Worm (Caenorhabditis elegans) whole organism, L2 larva: ENCODE data around the gene F58F12.3.

Source experiments
- C34F6.9 ChIP-seq: fragments of 150-350 bp; optimal IDR thresholded peaks from 2 replicates; lab custom pipeline; 2014; ENCODE audit warnings: missing biosample characterization, missing genetic modification characterization
- F13H6.1 ChIP-seq: sonication (generic microtip); optimal IDR thresholded peaks from 2 replicates; lab custom pipeline; 2016; ENCODE audit warnings: missing genetic modification characterization, missing compliant biosample characterization
- R02D3.7 ChIP-seq: fragments of 150-350 bp; optimal IDR thresholded peaks from 2 replicates; lab custom pipeline; 2014; ENCODE audit warnings: missing biosample characterization, missing genetic modification characterization
- Y55F3AM.14 ChIP-seq: fragments of 200-800 bp; sonication (Bioruptor generic); optimal IDR thresholded peaks from 2 replicates; lab custom pipeline; 2018; ENCODE audit warnings: mild to moderate bottlenecking, missing genetic modification characterization, missing compliant biosample characterization
- ZK546.5 ChIP-seq: sonication (generic microtip); optimal IDR thresholded peaks from 2 replicates; lab custom pipeline; 2017; ENCODE audit warnings: missing biosample characterization, missing genetic modification characterization
- aly-2 ChIP-seq: fragments of 150-350 bp; optimal IDR thresholded peaks from 2 replicates; lab custom pipeline; 2014; ENCODE audit warnings: missing biosample characterization, missing genetic modification characterization
- ama-1 ChIP-seq: fragments of 150-350 bp; optimal IDR thresholded peaks from 2 replicates; lab custom pipeline; 2018; ENCODE audit warnings: inconsistent platforms
- blmp-1 ChIP-seq: sonication (generic microtip); optimal IDR thresholded peaks from 2 replicates; lab custom pipeline; 2017; ENCODE audit warnings: missing genetic modification characterization, mild to moderate bottlenecking, missing compliant biosample characterization, antibody characterized with exemption, moderate library complexity; ENCODE audit not compliant: insufficient read depth
- ceh-16 ChIP-seq: fragments of 150-350 bp; optimal IDR thresholded peaks from 2 replicates; lab custom pipeline; 2014; ENCODE audit warnings: missing biosample characterization, missing genetic modification characterization
- ceh-82 ChIP-seq: fragments of 150-350 bp; optimal IDR thresholded peaks from 2 replicates; lab custom pipeline; 2014; ENCODE audit warnings: missing biosample characterization, missing genetic modification characterization
- crh-2 ChIP-seq: sonication (generic microtip); optimal IDR thresholded peaks from 2 replicates; lab custom pipeline; 2017; ENCODE audit warnings: missing biosample characterization, missing genetic modification characterization
- dmd-4 ChIP-seq: sonication (generic microtip); optimal IDR thresholded peaks from 2 replicates; lab custom pipeline; 2017; ENCODE audit warnings: missing biosample characterization, missing genetic modification characterization
- egl-27 ChIP-seq: sonication (generic microtip); optimal IDR thresholded peaks from 3 replicates; lab custom pipeline; 2017; ENCODE audit warnings: missing biosample characterization, missing genetic modification reagents, missing genetic modification characterization
- elt-1 ChIP-seq: fragments of 150-350 bp; optimal IDR thresholded peaks from 2 replicates; lab custom pipeline; 2014; ENCODE audit warnings: missing biosample characterization, missing genetic modification characterization
- elt-3 ChIP-seq: sonication (generic microtip); optimal IDR thresholded peaks from 2 replicates; lab custom pipeline; 2017; ENCODE audit warnings: missing biosample characterization, missing genetic modification characterization
- fos-1 ChIP-seq: fragments of 150-350 bp; optimal IDR thresholded peaks from 2 replicates; lab custom pipeline; 2014; ENCODE audit warnings: missing biosample characterization, missing genetic modification characterization
- gmeb-1 ChIP-seq: fragments of 150-350 bp; optimal IDR thresholded peaks from 2 replicates; lab custom pipeline; 2014; ENCODE audit warnings: missing biosample characterization, missing genetic modification characterization
- lin-11 ChIP-seq: fragments of 150-350 bp; sonication (generic microtip); optimal IDR thresholded peaks from 2 replicates; lab custom pipeline; 2014; ENCODE audit warnings: missing biosample characterization, missing genetic modification characterization, inconsistent platforms, mixed read lengths
- lin-13 ChIP-seq: fragments of 150-350 bp; optimal IDR thresholded peaks from 2 replicates; lab custom pipeline; 2014; ENCODE audit warnings: missing biosample characterization, missing genetic modification reagents, missing genetic modification characterization
- lin-39 ChIP-seq: fragments of 150-350 bp; optimal IDR thresholded peaks from 2 replicates; lab custom pipeline; 2014; ENCODE audit warnings: missing biosample characterization, missing genetic modification reagents, missing genetic modification characterization
- lsy-2 ChIP-seq, 2 experiments: fragments of 150-350 bp in 1 of 2; sonication (generic microtip) in 1 of 2; optimal IDR thresholded peaks; 2 replicates each; lab custom pipeline; 2014 to 2017; ENCODE audit warnings: missing biosample characterization in 2 of 2, missing genetic modification characterization in 2 of 2
- mab-5 ChIP-seq: fragments of 150-350 bp; optimal IDR thresholded peaks from 2 replicates; lab custom pipeline; 2014; ENCODE audit warnings: missing biosample characterization, missing genetic modification characterization
- mbf-1 ChIP-seq: sonication (generic microtip); optimal IDR thresholded peaks from 2 replicates; lab custom pipeline; 2017; ENCODE audit warnings: missing biosample characterization, missing genetic modification characterization
- mdl-1 ChIP-seq, 2 experiments: fragments of 150-350 bp in 1 of 2; sonication (generic microtip) in 1 of 2; optimal IDR thresholded peaks; 2 replicates each; lab custom pipeline; 2017; ENCODE audit warnings: missing biosample characterization in 2 of 2, missing genetic modification characterization in 2 of 2
- nhr-11 ChIP-seq: fragments of 150-350 bp; optimal IDR thresholded peaks from 2 replicates; lab custom pipeline; 2014; ENCODE audit warnings: missing biosample characterization, missing genetic modification characterization
- nhr-12 ChIP-seq: fragments of 150-350 bp; optimal IDR thresholded peaks from 2 replicates; lab custom pipeline; 2014; ENCODE audit warnings: missing biosample characterization, missing genetic modification characterization
- nhr-129 ChIP-seq: fragments of 150-350 bp; optimal IDR thresholded peaks from 2 replicates; lab custom pipeline; 2014; ENCODE audit warnings: missing biosample characterization, missing genetic modification characterization
- nhr-21 ChIP-seq: fragments of 150-350 bp; optimal IDR thresholded peaks from 2 replicates; lab custom pipeline; 2014; ENCODE audit warnings: missing biosample characterization, missing genetic modification characterization
- nhr-23 ChIP-seq: fragments of 150-350 bp; optimal IDR thresholded peaks from 2 replicates; lab custom pipeline; 2014; ENCODE audit warnings: missing biosample characterization, missing genetic modification reagents, missing genetic modification characterization
- nhr-237 ChIP-seq: fragments of 150-350 bp; optimal IDR thresholded peaks from 2 replicates; lab custom pipeline; 2014; ENCODE audit warnings: missing biosample characterization, missing genetic modification characterization
- nhr-25 ChIP-seq: fragments of 150-350 bp; sonication (generic microtip); optimal IDR thresholded peaks from 3 replicates; lab custom pipeline; 2014; ENCODE audit warnings: missing biosample characterization, missing genetic modification characterization
- nhr-6 ChIP-seq: fragments of 150-350 bp; optimal IDR thresholded peaks from 2 replicates; lab custom pipeline; 2014; ENCODE audit warnings: missing biosample characterization, missing genetic modification characterization
- nhr-77 ChIP-seq: fragments of 150-350 bp; optimal IDR thresholded peaks from 2 replicates; lab custom pipeline; 2014; ENCODE audit warnings: missing biosample characterization, missing genetic modification characterization
- peb-1 ChIP-seq: fragments of 150-350 bp; optimal IDR thresholded peaks from 2 replicates; lab custom pipeline; 2014; ENCODE audit warnings: missing biosample characterization, missing genetic modification characterization
- sem-4 ChIP-seq: fragments of 150-350 bp; optimal IDR thresholded peaks from 2 replicates; lab custom pipeline; 2014; ENCODE audit warnings: missing biosample characterization, missing genetic modification reagents, missing genetic modification characterization
- skn-1 ChIP-seq: sonication (generic microtip); optimal IDR thresholded peaks from 2 replicates; lab custom pipeline; 2017; ENCODE audit warnings: missing biosample characterization, missing genetic modification characterization
- sma-3 ChIP-seq: sonication (generic microtip); optimal IDR thresholded peaks from 2 replicates; lab custom pipeline; 2016; ENCODE audit warnings: missing genetic modification reagents, missing genetic modification characterization, missing compliant biosample characterization
- sma-9 ChIP-seq, 2 experiments: fragments of 150-350 bp in 1 of 2; sonication (generic microtip) in 1 of 2; optimal IDR thresholded peaks; 2 replicates each; lab custom pipeline; 2014 to 2016; ENCODE audit warnings: missing genetic modification characterization in 2 of 2, mild to moderate bottlenecking in 1 of 2, missing biosample characterization in 1 of 2, missing compliant biosample characterization in 1 of 2, missing genetic modification reagents in 1 of 2, moderate library complexity in 1 of 2
- snpc-4 ChIP-seq: fragments of 150-350 bp; optimal IDR thresholded peaks from 2 replicates; lab custom pipeline; 2014; ENCODE audit warnings: missing biosample characterization, missing genetic modification characterization
- unc-39 ChIP-seq: fragments of 150-350 bp; optimal IDR thresholded peaks from 2 replicates; lab custom pipeline; 2014; ENCODE audit warnings: missing biosample characterization, missing genetic modification characterization
- unc-55 ChIP-seq: fragments of 150-350 bp; sonication (generic microtip); optimal IDR thresholded peaks from 3 replicates; lab custom pipeline; 2014; ENCODE audit warnings: missing biosample characterization, missing genetic modification reagents, missing genetic modification characterization
- unc-62 ChIP-seq: fragments of 150-350 bp; optimal IDR thresholded peaks from 2 replicates; lab custom pipeline; 2014; ENCODE audit warnings: missing biosample characterization, missing genetic modification reagents, missing genetic modification characterization
- zag-1 ChIP-seq: fragments of 150-350 bp; optimal IDR thresholded peaks from 2 replicates; lab custom pipeline; 2014; ENCODE audit warnings: missing biosample characterization, missing genetic modification characterization
- ztf-1 ChIP-seq: fragments of 200-800 bp; sonication (Bioruptor generic); conservative IDR thresholded peaks from 2 replicates; pipeline ENCODE4 v1.3.6; 2022; ENCODE audit warnings: missing genetic modification characterization, missing compliant biosample characterization
- ztf-11 ChIP-seq: sonication (generic microtip); optimal IDR thresholded peaks from 2 replicates; lab custom pipeline; 2017; ENCODE audit warnings: missing biosample characterization, missing genetic modification characterization
- ztf-4 ChIP-seq: fragments of 150-350 bp; optimal IDR thresholded peaks from 2 replicates; lab custom pipeline; 2014; ENCODE audit warnings: missing biosample characterization, missing genetic modification characterization

F58F12.3 gene

DNA sequence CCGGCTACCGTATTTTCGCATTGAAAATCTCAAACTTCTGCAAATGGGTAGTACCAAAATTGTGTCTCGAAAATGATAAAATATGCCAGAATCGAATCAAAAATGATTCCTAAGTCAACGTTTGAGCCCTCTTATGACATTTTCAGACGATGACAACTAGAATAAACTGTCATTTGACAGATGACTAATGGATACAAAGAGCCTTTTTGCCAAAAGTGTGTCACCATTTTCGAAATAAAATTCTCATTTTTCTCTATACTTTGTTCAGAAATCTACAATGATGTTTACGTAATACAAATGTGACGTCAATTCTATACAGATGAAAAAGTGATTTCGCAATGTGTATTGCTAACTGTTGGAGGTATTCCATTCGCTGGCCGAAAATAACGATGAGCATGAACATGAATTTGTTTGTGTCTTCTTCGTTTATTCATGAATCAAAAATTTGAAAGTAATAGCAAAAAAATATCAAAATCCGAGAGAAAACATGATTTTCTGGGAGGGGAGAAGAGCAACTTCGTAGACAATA, 44.5 kb downstream of the F58F12.3 start (continued):
- no peak for TF ChIP-seq ZK546.5 (tag; lab: Kevin White, UChicago)
- no peak for TF ChIP-seq nhr-12 (tag; lab: Kevin White, UChicago)
- no peak for TF ChIP-seq mdl-1 (tag; optimal IDR thresholded peaks at IDR 0.05; lab: Kevin White, UChicago)
- no peak for TF ChIP-seq ceh-16 (tag; lab: Kevin White, UChicago)
- no peak for TF ChIP-seq sem-4 (tag; lab: Kevin White, UChicago)
- peak; percentile 53 for TF ChIP-seq unc-55 (GFP tag; lab: Kevin White, UChicago)
- peak; percentile 73 for TF ChIP-seq lin-13 (GFP tag; lab: Kevin White, UChicago)
- no peak for TF ChIP-seq nhr-11 (tag; lab: Kevin White, UChicago)
- TF ChIP-seq unc-62 (GFP tag; lab: Kevin White, UChicago) = no peak
- no peak for TF ChIP-seq ceh-82 (tag; lab: Kevin White, UChicago)
- peak; percentile 62 for TF ChIP-seq sma-9 (GFP tag; optimal IDR thresholded peaks at IDR 0.05; lab: Kevin White, UChicago)
- no peak for TF ChIP-seq sma-9 (tag; optimal IDR thresholded peaks at IDR 0.05; lab: Kevin White, UChicago)
- TF ChIP-seq, all 48 proteins: peak for 22

DNA sequence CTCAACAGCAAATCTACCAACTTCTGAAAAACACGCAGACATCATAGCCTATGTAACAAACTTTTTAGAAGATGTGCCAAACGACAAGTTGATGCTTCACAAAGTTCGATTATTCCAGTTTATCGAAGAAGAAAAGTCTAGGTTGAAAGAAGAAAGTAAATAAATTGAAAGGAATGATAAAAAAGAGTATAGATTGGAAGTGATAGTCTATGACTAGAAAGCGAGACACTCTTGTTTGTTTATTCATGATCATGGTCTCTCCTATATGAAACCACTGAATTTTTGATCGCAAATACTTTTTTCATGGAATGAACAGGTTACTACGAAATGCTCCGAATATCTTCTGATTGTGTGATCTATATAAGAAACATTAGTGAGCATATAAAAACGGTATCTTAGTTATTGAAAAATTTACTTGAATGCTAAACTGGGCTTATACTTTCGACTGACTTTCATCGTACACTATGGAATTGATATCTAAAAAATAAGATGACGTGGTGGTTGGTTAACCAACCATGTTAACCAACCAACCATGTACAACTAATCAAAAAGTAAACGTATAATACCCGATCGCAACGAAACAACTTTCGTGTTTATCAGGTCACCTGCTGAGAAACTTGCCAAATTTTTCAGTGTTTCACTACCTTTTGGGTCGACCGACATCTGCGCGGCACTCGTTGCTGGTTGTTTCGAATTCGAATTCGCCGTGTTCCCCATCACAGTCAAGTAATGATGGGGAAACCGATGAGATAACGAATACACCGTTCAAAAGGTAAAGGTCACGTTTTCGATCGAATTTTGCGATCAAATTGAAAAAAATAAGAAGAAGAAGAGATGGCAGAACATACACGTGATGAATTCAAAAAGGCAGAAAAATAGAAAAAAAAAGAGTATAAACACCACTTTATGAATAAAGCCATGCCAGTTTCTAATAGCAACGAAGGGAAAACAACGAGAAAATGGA, 45.6 kb downstream of the F58F12.3 start, which contains the start of gene C32D5.8:
Gene C32D5.8 (minus strand): TSS at position 770 of the 964 bp plus-strand sequence.
- TF ChIP-seq sma-9 (GFP tag; optimal IDR thresholded peaks at IDR 0.05; lab: Kevin White, UChicago) (peak; percentile 48), sma-9 (tag; optimal IDR thresholded peaks at IDR 0.05; lab: Kevin White, UChicago) (no peak), ceh-82 (tag; lab: Kevin White, UChicago) (no peak), skn-1 (tag; lab: Kevin White, UChicago) (no peak), unc-62 (GFP tag; lab: Kevin White, UChicago) (no peak), ztf-4 (tag; lab: Kevin White, UChicago) (peak; percentile 12), lsy-2 (tag; optimal IDR thresholded peaks at IDR 0.05; lab: Kevin White, UChicago) (peak in 1 of 2 experiments; percentile 4), dmd-4 (tag; lab: Kevin White, UChicago) (no peak), nhr-6 (tag; lab: Kevin White, UChicago) (no peak), egl-27 (tag; lab: Kevin White, UChicago) (no peak), blmp-1 (tag; lab: Kevin White, UChicago) (peak; percentile 45), aly-2 (tag; lab: Kevin White, UChicago) (no peak), R02D3.7 (tag; lab: Kevin White, UChicago) (no peak), lin-13 (GFP tag; lab: Kevin White, UChicago) (no peak), crh-2 (tag; lab: Kevin White, UChicago) (peak; percentile 33), fos-1 (tag; lab: Kevin White, UChicago) (peak; percentile 23), Y55F3AM.14 (GFP tag; lab: Kevin White, UChicago) (no peak), unc-55 (GFP tag; lab: Kevin White, UChicago) (no peak), nhr-21 (tag; lab: Kevin White, UChicago) (peak; percentile 51), sma-3 (GFP tag; lab: Kevin White, UChicago) (peak; percentile 10), nhr-23 (tag; lab: Kevin White, UChicago) (no peak), ama-1 (lab: Kevin White, UChicago) (peak; percentile 38), nhr-25 (peak; percentile 79), elt-1 (tag; lab: Kevin White, UChicago) (no peak), lin-11 (no peak), mdl-1 (tag; optimal IDR thresholded peaks at IDR 0.05; lab: Kevin White, UChicago) (no peak), nhr-77 (tag; lab: Kevin White, UChicago) (no peak), mbf-1 (no peak), sem-4 (tag; lab: Kevin White, UChicago) (no peak), C34F6.9 (tag; lab: Kevin White, UChicago) (no peak), zag-1 (tag; lab: Kevin White, UChicago) (no peak), gmeb-1 (tag; lab: Kevin White, UChicago) (no peak), lin-39 (tag; lab: Kevin White, UChicago) (no peak), nhr-129 (tag; lab: Kevin White, UChicago) (no peak), snpc-4 (no peak), nhr-12 (tag; lab: Kevin White, UChicago) (no peak), ztf-1 (GFP tag; lab: Robert Waterston, UW) (no peak), peb-1 (tag; lab: Kevin White, UChicago) (no peak), ceh-16 (tag; lab: Kevin White, UChicago) (peak; percentile 57), nhr-237 (tag; lab: Kevin White, UChicago) (no peak), elt-3 (tag; lab: Kevin White, UChicago) (no peak), unc-39 (tag; lab: Kevin White, UChicago) (no peak), mab-5 (tag; lab: Kevin White, UChicago) (no peak), nhr-11 (tag; lab: Kevin White, UChicago) (no peak), F13H6.1 (tag; lab: Kevin White, UChicago) (no peak), ztf-11 (tag; lab: Kevin White, UChicago) (no peak)
